Worm (Caenorhabditis elegans): ENCODE data around the gene prmt-5.
A peak's percentile ranks its signal among the peaks of the same experiment; 100 is the strongest.

The prmt-5 gene

DNA sequence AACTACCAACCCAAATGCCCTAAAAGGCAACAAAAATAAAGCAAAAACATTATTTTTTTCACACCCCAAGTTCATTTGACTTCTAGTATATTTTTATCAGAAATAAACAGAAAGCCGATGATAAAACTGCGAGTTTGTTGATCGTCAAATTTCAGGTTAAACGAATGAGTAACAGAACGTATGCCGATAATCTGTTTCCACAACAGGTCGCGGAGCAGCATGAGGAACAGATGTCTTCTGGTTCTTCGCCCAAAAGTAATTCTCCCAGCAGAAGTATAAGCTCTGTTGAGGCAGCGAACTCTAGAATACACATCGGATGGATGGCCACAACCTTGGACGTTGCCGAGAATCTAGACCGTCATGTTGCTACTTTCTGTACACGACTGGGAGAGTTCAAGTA is at the start of gene prmt-5 (continued):
- TF ChIP-seq mxl-2 (GFP tag; conservative IDR thresholded peaks at IDR 0.05): no peak
- TF ChIP-seq ama-1 (optimal IDR thresholded peaks at IDR 0.05): peak; percentile 93
- TF ChIP-seq unc-62 (GFP tag; optimal IDR thresholded peaks at IDR 0.05 in 1 of 2): no peak
- no peak for TF ChIP-seq unc-62 (tag; optimal IDR thresholded peaks at IDR 0.05)
- TF ChIP-seq nhr-28 (tag; optimal IDR thresholded peaks at IDR 0.05): peak; percentile 2
- TF ChIP-seq egl-27 (tag; optimal IDR thresholded peaks at IDR 0.05): no peak
- no peak for TF ChIP-seq skn-1 (tag; optimal IDR thresholded peaks at IDR 0.05)
- no peak for TF ChIP-seq set-16 (GFP tag; IDR thresholded peaks at IDR 0.05)
- no peak for TF ChIP-seq ceh-28 (tag; optimal IDR thresholded peaks at IDR 0.05)
- no peak for TF ChIP-seq zag-1 (tag; optimal IDR thresholded peaks at IDR 0.05)
- TF ChIP-seq madf-9 (GFP tag; conservative IDR thresholded peaks at IDR 0.05): 0 out of 2 replicates have a peak, but pooled peaks have one; percentile 6
- TF ChIP-seq ctbp-1 (GFP tag; IDR thresholded peaks at IDR 0.05): peak; percentile 45; the same call in 1 of the 2 replicates
- peak; percentile 61 for TF ChIP-seq dve-1 (tag; optimal IDR thresholded peaks at IDR 0.05; ENCODE audit: insufficient read depth)
- no peak for TF ChIP-seq vab-7 (GFP tag; IDR thresholded peaks at IDR 0.05)
- peak; percentile 65 for TF ChIP-seq T26A8.4 (GFP tag; IDR thresholded peaks at IDR 0.05)
- TF ChIP-seq T20F7.1 (GFP tag; optimal IDR thresholded peaks at IDR 0.05): peak; percentile 59
- TF ChIP-seq ceh-44 (GFP tag; IDR thresholded peaks at IDR 0.05): no peak
- TF ChIP-seq D1046.2 (GFP tag; IDR thresholded peaks at IDR 0.05): peak; percentile 60; the same call in 1 of the 2 replicates
- no peak for TF ChIP-seq F26F4.8 (GFP tag; conservative IDR thresholded peaks at IDR 0.05)
- TF ChIP-seq madf-5 (GFP tag; IDR thresholded peaks at IDR 0.05): 0 out of 4 replicates have a peak, but pooled peaks of 1 of the 2 experiments have one; percentile 4
- TF ChIP-seq ZK546.5 (tag; optimal IDR thresholded peaks at IDR 0.05): no peak
- TF ChIP-seq nhr-42 (GFP tag; IDR thresholded peaks at IDR 0.05): peak; percentile 65; the same call in 1 of the 2 replicates
- TF ChIP-seq spr-3 (GFP tag; optimal IDR thresholded peaks at IDR 0.05): peak; percentile 59
- TF ChIP-seq lir-3 (tag; optimal IDR thresholded peaks at IDR 0.05): no peak
- TF ChIP-seq zip-2 (tag; optimal IDR thresholded peaks at IDR 0.05): no peak
- peak; percentile 74 for TF ChIP-seq nhr-102 (tag; optimal IDR thresholded peaks at IDR 0.05)
- peak; percentile 29 for TF ChIP-seq dmd-6 (GFP tag; IDR thresholded peaks at IDR 0.05)
- TF ChIP-seq ces-1 (GFP tag; optimal IDR thresholded peaks at IDR 0.05): no peak
- peak; percentile 34; the same call in 1 of the 2 replicates for TF ChIP-seq Y48G9A.11 (GFP tag; IDR thresholded peaks at IDR 0.05)
- peak; percentile 48 for TF ChIP-seq sdz-12 (GFP tag; optimal IDR thresholded peaks at IDR 0.05)
- TF ChIP-seq hif-1 (tag; optimal IDR thresholded peaks at IDR 0.05): peak in 1 of 2 experiments; percentile 3
- TF ChIP-seq mdl-1 (tag; optimal IDR thresholded peaks at IDR 0.05): no peak
- TF ChIP-seq lim-7 (GFP tag; IDR thresholded peaks at IDR 0.05): 0 out of 2 replicates have a peak, but pooled peaks have one; percentile 60
- TF ChIP-seq nhr-48 (tag; optimal IDR thresholded peaks at IDR 0.05): no peak
- no peak for TF ChIP-seq saeg-2 (GFP tag; IDR thresholded peaks at IDR 0.05)
- TF ChIP-seq F44E2.7 (GFP tag; IDR thresholded peaks at IDR 0.05): 0 out of 2 replicates have a peak, but pooled peaks have one; percentile 4
- no peak for TF ChIP-seq ceh-32 (tag; optimal IDR thresholded peaks at IDR 0.05; ENCODE audit: poor library complexity)
- peak; percentile 62 for TF ChIP-seq nhr-111 (GFP tag; optimal IDR thresholded peaks at IDR 0.05)
- TF ChIP-seq Y105C5A.15 (GFP tag; IDR thresholded peaks at IDR 0.05): peak; percentile 76
- no peak for TF ChIP-seq ceh-82 (tag; optimal IDR thresholded peaks at IDR 0.05)
- TF ChIP-seq R02D3.7 (tag; optimal IDR thresholded peaks at IDR 0.05): no peak
- peak; percentile 0 for TF ChIP-seq dpl-1 (GFP tag; optimal IDR thresholded peaks at IDR 0.05)
- no peak for TF ChIP-seq F37D6.2 (tag; optimal IDR thresholded peaks at IDR 0.05)
- TF ChIP-seq daf-12 (tag; optimal IDR thresholded peaks at IDR 0.05): no peak
- TF ChIP-seq nhr-25 (tag; optimal IDR thresholded peaks at IDR 0.05; ENCODE audit: borderline replicate concordance, insufficient read depth): no peak
- TF ChIP-seq lin-1 (GFP tag; IDR thresholded peaks at IDR 0.05): 0 out of 2 replicates have a peak, but pooled peaks have one; percentile 73
- no peak for TF ChIP-seq nhr-6 (tag; optimal IDR thresholded peaks at IDR 0.05)
- TF ChIP-seq fkh-10 (GFP tag; optimal IDR thresholded peaks at IDR 0.05): no peak
- TF ChIP-seq unc-130 (GFP tag; optimal IDR thresholded peaks at IDR 0.05): peak; percentile 45
- TF ChIP-seq nhr-237 (tag; optimal IDR thresholded peaks at IDR 0.05): no peak
- TF ChIP-seq daf-8 (GFP tag; IDR thresholded peaks at IDR 0.05): no peak
